Worm (Caenorhabditis elegans) whole organism, young adult: ENCODE measurements around the gene col-118.

Experiments used
- F22D6.2 ChIP-seq: sonication (generic microtip); optimal IDR thresholded peaks from 2 replicates; lab custom pipeline; 2016; ENCODE audit warnings: mild to moderate bottlenecking, missing genetic modification characterization, missing compliant biosample characterization
- F55B11.4 ChIP-seq: sonication (generic microtip); optimal IDR thresholded peaks from 2 replicates; lab custom pipeline; 2016; ENCODE audit warnings: missing compliant biosample characterization, missing genetic modification characterization, borderline replicate concordance; ENCODE audit not compliant: insufficient read depth
- Y79H2A.3 ChIP-seq: fragments of 200-800 bp; sonication (Bioruptor generic); conservative IDR thresholded peaks from 2 replicates; pipeline ENCODE4 v1.3.6; 2022; ENCODE audit warnings: missing genetic modification reagents, missing genetic modification characterization, missing compliant biosample characterization
- Y95B8A.8 ChIP-seq: fragments of 200-800 bp; sonication (Bioruptor generic); IDR thresholded peaks from 2 replicates; pipeline ENCODE4 v1.3.6; 2022; ENCODE audit warnings: missing genetic modification reagents, missing genetic modification characterization, missing compliant biosample characterization
- ZK185.1 ChIP-seq: sonication (generic microtip); optimal IDR thresholded peaks from 2 replicates; lab custom pipeline; 2016; ENCODE audit warnings: mild to moderate bottlenecking, missing genetic modification characterization, missing compliant biosample characterization; ENCODE audit not compliant: poor library complexity, severe bottlenecking
- attf-5 ChIP-seq: fragments of 200-800 bp; sonication (Bioruptor generic); optimal IDR thresholded peaks from 2 replicates; lab custom pipeline; 2018; ENCODE audit warnings: mild to moderate bottlenecking, missing genetic modification characterization, missing compliant biosample characterization
- bed-2 ChIP-seq: fragments of 200-800 bp; sonication (Bioruptor generic); IDR thresholded peaks from 2 replicates; pipeline ENCODE4 v1.3.6; 2022; ENCODE audit warnings: missing genetic modification reagents, missing genetic modification characterization, missing compliant biosample characterization
- ccch-3 ChIP-seq: fragments of 200-800 bp; sonication (Bioruptor generic); optimal IDR thresholded peaks from 2 replicates; lab custom pipeline; 2018; ENCODE audit warnings: mild to moderate bottlenecking, missing genetic modification characterization, missing compliant biosample characterization
- ceh-100 ChIP-seq: fragments of 200-800 bp; sonication (Bioruptor generic); IDR thresholded peaks from 2 replicates; pipeline ENCODE4 v1.3.6; 2022; ENCODE audit warnings: missing genetic modification reagents, missing genetic modification characterization, missing compliant biosample characterization
- ceh-58 ChIP-seq: fragments of 200-800 bp; sonication (Bioruptor generic); IDR thresholded peaks from 2 replicates; pipeline ENCODE4 v1.3.6; 2022; ENCODE audit warnings: missing genetic modification characterization, missing compliant biosample characterization
- egl-44 ChIP-seq: fragments of 200-800 bp; sonication (Bioruptor generic); IDR thresholded peaks from 2 replicates; pipeline ENCODE4 v1.3.6; 2022; ENCODE audit warnings: missing genetic modification reagents, missing genetic modification characterization, missing compliant biosample characterization
- egrh-3 ChIP-seq: fragments of 200-800 bp; sonication (Bioruptor generic); IDR thresholded peaks from 2 replicates; pipeline ENCODE4 v1.3.6; 2022; ENCODE audit warnings: missing genetic modification reagents, missing genetic modification characterization, missing compliant biosample characterization
- ekl-4 ChIP-seq: fragments of 200-800 bp; sonication (Bioruptor generic); IDR thresholded peaks from 2 replicates; pipeline ENCODE4 v1.3.6; 2022; ENCODE audit warnings: missing genetic modification reagents, missing genetic modification characterization, missing compliant biosample characterization
- hlh-26 ChIP-seq: fragments of 200-800 bp; sonication (Bioruptor generic); conservative IDR thresholded peaks from 2 replicates; pipeline ENCODE4 v1.3.6; 2022; ENCODE audit warnings: missing genetic modification reagents, missing genetic modification characterization, missing compliant biosample characterization
- lin-40 ChIP-seq: sonication (generic microtip); optimal IDR thresholded peaks from 2 replicates; lab custom pipeline; 2016; ENCODE audit warnings: missing genetic modification characterization, mild to moderate bottlenecking, missing compliant biosample characterization, missing genotype, missing genetic modification reagents
- lir-1 ChIP-seq: fragments of 200-800 bp; sonication (Bioruptor generic); conservative IDR thresholded peaks from 2 replicates; pipeline ENCODE4 v1.3.6; 2022; ENCODE audit warnings: missing genetic modification reagents, missing genetic modification characterization, missing compliant biosample characterization
- madf-3 ChIP-seq: fragments of 200-800 bp; sonication (Bioruptor generic); IDR thresholded peaks from 2 replicates; pipeline ENCODE4 v1.3.6; 2022; ENCODE audit warnings: missing genetic modification reagents, missing genetic modification characterization, missing compliant biosample characterization
- madf-6 ChIP-seq: fragments of 200-800 bp; sonication (Bioruptor generic); IDR thresholded peaks from 2 replicates; pipeline ENCODE4 v1.3.6; 2022; ENCODE audit warnings: missing genetic modification reagents, missing genetic modification characterization, missing compliant biosample characterization
- mel-28 ChIP-seq: sonication (generic microtip); optimal IDR thresholded peaks from 2 replicates; lab custom pipeline; 2016; ENCODE audit warnings: borderline replicate concordance, mild to moderate bottlenecking, missing genetic modification characterization, missing compliant biosample characterization
- mes-4 ChIP-seq: sonication (generic microtip); optimal IDR thresholded peaks from 2 replicates; lab custom pipeline; 2016; ENCODE audit warnings: missing genotype, missing genetic modification characterization, missing compliant biosample characterization
- nhr-179 ChIP-seq: sonication (generic microtip); optimal IDR thresholded peaks from 2 replicates; lab custom pipeline; 2016; ENCODE audit warnings: mild to moderate bottlenecking, missing genetic modification characterization, missing compliant biosample characterization
- nhr-80 ChIP-seq: sonication (generic microtip); optimal IDR thresholded peaks from 2 replicates; lab custom pipeline; 2016; ENCODE audit warnings: missing genetic modification characterization, missing compliant biosample characterization
- repo-1 ChIP-seq: sonication (generic microtip); optimal IDR thresholded peaks from 2 replicates; lab custom pipeline; 2017; ENCODE audit warnings: mild to moderate bottlenecking, missing genetic modification characterization, missing compliant biosample characterization
- rpc-1 ChIP-seq, 2 experiments: fragments of 150-350 bp in 1 of 2; sonication (generic microtip) in 1 of 2; optimal IDR thresholded peaks; 2 replicates each; lab custom pipeline; 2014 to 2018; ENCODE audit warnings: missing biosample characterization in 1 of 2, missing genetic modification characterization in 1 of 2, missing genetic modification reagents in 1 of 2, missing genotype in 1 of 2
- sdz-38 ChIP-seq: sonication (generic microtip); optimal IDR thresholded peaks from 2 replicates; lab custom pipeline; 2016; ENCODE audit warnings: missing genotype, missing genetic modification characterization, missing compliant biosample characterization
- somi-1 ChIP-seq: fragments of 200-800 bp; sonication (Bioruptor generic); optimal IDR thresholded peaks from 2 replicates; lab custom pipeline; 2018; ENCODE audit warnings: mild to moderate bottlenecking, missing genetic modification characterization, missing compliant biosample characterization
- sptf-2 ChIP-seq: fragments of 200-800 bp; sonication (Bioruptor generic); optimal IDR thresholded peaks from 2 replicates; lab custom pipeline; 2018; ENCODE audit warnings: mild to moderate bottlenecking, missing genetic modification characterization, missing compliant biosample characterization
- tbp1 ChIP-seq: fragments of 200-800 bp; sonication (Bioruptor generic); optimal IDR thresholded peaks from 2 replicates; lab custom pipeline; 2018; ENCODE audit warnings: mild to moderate bottlenecking, missing genetic modification characterization, missing compliant biosample characterization
- unc-130 ChIP-seq: sonication (generic microtip); optimal IDR thresholded peaks from 2 replicates; lab custom pipeline; 2016; ENCODE audit warnings: missing genetic modification reagents, missing genetic modification characterization, missing compliant biosample characterization
- unc-62 ChIP-seq: fragments of 150-350 bp; optimal IDR thresholded peaks from 2 replicates; lab custom pipeline; 2014; ENCODE audit warnings: missing biosample characterization, missing genetic modification reagents, missing genetic modification characterization
- ztf-26 ChIP-seq: sonication (generic microtip); optimal IDR thresholded peaks from 2 replicates; lab custom pipeline; 2017; ENCODE audit warnings: missing genetic modification characterization, missing compliant biosample characterization
- ztf-28 ChIP-seq: fragments of 200-800 bp; sonication (Bioruptor generic); IDR thresholded peaks from 2 replicates; pipeline ENCODE4 v1.3.6; 2022; ENCODE audit warnings: missing genetic modification reagents, missing genetic modification characterization, missing compliant biosample characterization

The col-118 gene

DNA sequence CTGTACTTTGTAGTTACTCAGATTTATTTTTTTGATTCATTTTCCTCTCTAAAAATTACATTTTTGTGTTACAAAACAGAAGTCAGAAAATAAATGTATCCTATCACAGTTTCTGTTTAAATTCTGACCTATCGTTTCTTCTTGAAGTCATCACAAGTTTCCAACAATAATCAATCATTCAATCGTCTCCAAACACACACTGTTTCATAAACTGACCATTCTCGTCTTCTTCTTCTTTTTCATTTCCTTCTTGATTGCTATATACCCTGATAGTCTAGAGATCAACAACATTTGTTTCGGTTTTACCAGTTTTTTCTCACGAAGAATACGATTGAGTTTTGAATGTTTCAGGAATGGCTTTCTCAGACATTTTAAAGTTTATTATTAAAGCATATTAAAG is 32.9 kb upstream of the col-118 start:
- TF ChIP-seq egl-44 (GFP tag; lab: Robert Waterston, UW), result no peak
- TF ChIP-seq F22D6.2 (tag; lab: Kevin White, UChicago), result no peak
- no peak for TF ChIP-seq madf-6 (GFP tag; lab: Robert Waterston, UW)
- no peak for TF ChIP-seq ekl-4 (GFP tag; lab: Robert Waterston, UW)
- no peak for TF ChIP-seq unc-130 (GFP tag; lab: Kevin White, UChicago)
- TF ChIP-seq bed-2 (GFP tag; lab: Robert Waterston, UW), result no peak
- no peak for TF ChIP-seq lir-1 (GFP tag; lab: Robert Waterston, UW)
- no peak for TF ChIP-seq tbp1 (GFP tag; lab: Kevin White, UChicago)
- TF ChIP-seq Y95B8A.8 (GFP tag; lab: Robert Waterston, UW), result no peak
- TF ChIP-seq ZK185.1 (tag; lab: Kevin White, UChicago), result no peak
- no peak for TF ChIP-seq ceh-58 (GFP tag; lab: Robert Waterston, UW)
- TF ChIP-seq hlh-26 (GFP tag; lab: Robert Waterston, UW), result no peak
- no peak for TF ChIP-seq lin-40 (tag; lab: Kevin White, UChicago)
- no peak for TF ChIP-seq unc-62 (GFP tag; lab: Kevin White, UChicago)

DNA sequence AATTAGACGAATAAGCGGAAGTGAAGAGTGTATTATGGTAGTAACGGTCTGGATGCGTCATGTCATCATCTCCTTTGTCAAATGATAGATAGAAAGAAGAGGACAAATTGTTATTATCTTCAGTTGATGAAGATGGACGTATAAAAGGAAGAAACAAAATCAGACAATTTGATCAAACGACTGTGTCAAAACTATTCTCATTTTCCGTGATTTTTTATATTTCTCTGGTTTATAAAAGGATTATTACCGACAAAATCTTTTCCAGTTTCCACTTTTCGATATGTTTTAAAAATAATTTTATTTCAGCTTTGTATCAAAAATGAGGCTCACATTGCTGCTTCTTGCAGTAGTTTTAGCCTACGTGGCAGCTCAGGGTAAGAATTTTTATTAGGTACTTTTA is 32.0 kb upstream of the col-118 start, which contains the start of gene grsp-2:
Gene grsp-2, plus strand, starts transcription at position 301 of the 400 bp plus-strand sequence.
- TF ChIP-seq sptf-2 (GFP tag; lab: Kevin White, UChicago), result no peak
- no peak for TF ChIP-seq ceh-100 (GFP tag; lab: Robert Waterston, UW)
- TF ChIP-seq, all 124 proteins: peak for 0

DNA sequence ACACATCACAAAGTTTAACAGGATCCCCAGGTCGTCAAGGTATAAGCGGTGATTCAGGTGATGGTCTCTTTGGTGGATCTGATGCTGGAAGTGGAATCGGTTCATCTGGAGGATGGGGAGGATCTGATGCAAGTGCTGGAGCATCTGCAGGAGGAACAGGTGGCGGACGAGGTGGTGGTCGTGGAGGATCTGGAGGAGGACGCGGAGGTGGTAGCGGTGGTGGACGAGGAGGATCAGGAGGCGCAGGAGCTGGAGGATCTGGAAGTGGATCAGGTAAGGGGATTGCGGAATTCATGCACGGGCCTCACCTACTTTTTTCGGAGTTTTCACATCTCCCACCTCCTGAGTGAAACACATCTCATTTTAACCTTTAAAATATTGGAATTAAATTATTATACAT is 31.4 kb upstream of the col-118 start:
- TF ChIP-seq egrh-3 (GFP tag; lab: Robert Waterston, UW) (peak; percentile 86), ztf-26 (tag; lab: Kevin White, UChicago) (no peak)

DNA sequence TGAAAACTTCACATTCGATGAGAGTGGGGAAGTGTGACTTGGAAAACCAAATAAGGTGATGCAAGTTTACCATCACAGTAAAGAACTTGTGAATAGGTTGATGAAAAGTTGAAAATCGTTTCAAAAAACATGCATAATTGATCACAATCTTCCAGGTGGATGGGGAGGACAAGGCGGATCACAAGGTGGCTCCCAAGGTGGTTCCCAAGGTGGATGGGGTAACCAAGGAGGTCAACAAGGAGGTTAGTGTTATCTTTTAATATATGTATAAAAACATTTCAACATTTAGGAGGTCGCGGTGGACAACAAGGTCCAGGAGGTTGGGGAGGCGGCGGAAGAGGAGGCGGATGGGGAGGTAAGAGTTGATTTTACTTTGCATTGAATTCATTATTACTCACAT is 30.4 kb upstream of the col-118 start, which contains the start of gene T28C6.10:
Gene T28C6.10, plus strand, starts transcription at position 301 of the 400 bp plus-strand sequence.
- TF ChIP-seq nhr-80 (tag; lab: Kevin White, UChicago), result no peak
- TF ChIP-seq ZK185.1 (tag; lab: Kevin White, UChicago), result no peak
- TF ChIP-seq ztf-28 (GFP tag; lab: Robert Waterston, UW), result no peak
- TF ChIP-seq ztf-26 (tag; lab: Kevin White, UChicago), result no peak
- TF ChIP-seq madf-6 (GFP tag; lab: Robert Waterston, UW), result no peak
- TF ChIP-seq somi-1 (GFP tag; lab: Kevin White, UChicago), result no peak
- no peak for TF ChIP-seq rpc-1 (optimal IDR thresholded peaks at IDR 0.05; lab: Kevin White, UChicago)
- no peak for TF ChIP-seq rpc-1 (tag; optimal IDR thresholded peaks at IDR 0.05; lab: Kevin White, UChicago)
- TF ChIP-seq mes-4 (tag; lab: Kevin White, UChicago), result no peak
- no peak for TF ChIP-seq nhr-179
- no peak for TF ChIP-seq Y79H2A.3 (GFP tag; lab: Robert Waterston, UW)
- no peak for TF ChIP-seq mel-28 (tag; lab: Kevin White, UChicago)
- no peak for TF ChIP-seq repo-1 (tag; lab: Kevin White, UChicago)
- no peak for TF ChIP-seq ccch-3 (GFP tag; lab: Kevin White, UChicago)
- TF ChIP-seq sdz-38 (tag; lab: Kevin White, UChicago), result no peak
- no peak for TF ChIP-seq madf-3 (GFP tag; lab: Robert Waterston, UW)
- TF ChIP-seq attf-5 (GFP tag; lab: Kevin White, UChicago), result no peak
- TF ChIP-seq F55B11.4 (tag; lab: Kevin White, UChicago), result no peak
